Worm (Caenorhabditis elegans) whole organism, midembryonic: ENCODE data around the gene fbxa-60.

Experiments used
- T22C8.4 ChIP-seq: fragments of 200-800 bp; sonication (Bioruptor generic); IDR thresholded peaks from 2 replicates; pipeline ENCODE4 v1.3.6; 2022; ENCODE audit warnings: missing genetic modification characterization, missing compliant biosample characterization
- cog-1 ChIP-seq: sonication (generic microtip); optimal IDR thresholded peaks from 2 replicates; lab custom pipeline; 2016; ENCODE audit warnings: missing genetic modification characterization, missing compliant biosample characterization
- flt-1 ChIP-seq: fragments of 200-800 bp; sonication (Bioruptor generic); IDR thresholded peaks from 2 replicates; pipeline ENCODE4 v1.3.6; 2022; ENCODE audit warnings: missing genetic modification characterization, missing compliant biosample characterization
- klf-2 ChIP-seq: fragments of 200-800 bp; sonication (Bioruptor generic); conservative IDR thresholded peaks from 2 replicates; pipeline ENCODE4 v1.3.6; 2022; ENCODE audit warnings: missing genetic modification reagents, missing genetic modification characterization, missing compliant biosample characterization
- med-1 ChIP-seq: sonication (generic microtip); optimal IDR thresholded peaks from 2 replicates; lab custom pipeline; 2017; ENCODE audit warnings: missing genetic modification characterization, mild to moderate bottlenecking, missing compliant biosample characterization, antibody characterized with exemption, missing genetic modification reagents; ENCODE audit not compliant: insufficient read depth
- ref-1 ChIP-seq: fragments of 200-800 bp; sonication (Bioruptor generic); conservative IDR thresholded peaks from 2 replicates; pipeline ENCODE4 v1.3.6; 2022; ENCODE audit warnings: missing genetic modification reagents, missing genetic modification characterization, missing compliant biosample characterization
- tab-1 ChIP-seq: fragments of 200-800 bp; sonication (Bioruptor generic); IDR thresholded peaks from 2 replicates; pipeline ENCODE4 v1.3.6; 2022; ENCODE audit warnings: missing genetic modification characterization, missing compliant biosample characterization
- ztf-23 ChIP-seq: fragments of 200-800 bp; sonication (Bioruptor generic); IDR thresholded peaks from 2 replicates; pipeline ENCODE4 v1.3.6; 2022; ENCODE audit warnings: missing genetic modification reagents, missing genetic modification characterization, missing compliant biosample characterization
- ztf-29 ChIP-seq: fragments of 200-800 bp; sonication (Bioruptor generic); IDR thresholded peaks from 2 replicates; pipeline ENCODE4 v1.3.6; 2022; ENCODE audit warnings: missing genetic modification reagents, missing genetic modification characterization, missing compliant biosample characterization

Gene fbxa-60

ce11 chrIII:936037-936507 is 10.0 kb downstream of the fbxa-60 start, which contains the start of gene fbxa-55:
Gene fbxa-55, minus strand, starts transcription at chrIII:936087.
- no peak for TF ChIP-seq flt-1

ce11 chrIII:931405-931804 is 14.7 kb downstream of the fbxa-60 start:
- TF ChIP-seq cog-1 (tag; lab: Kevin White, UChicago) = peak; percentile 33

ce11 chrIII:926216-926615 is 19.9 kb downstream of the fbxa-60 start, which contains the start of gene pef-1:
Gene pef-1, minus strand, starts transcription at chrIII:926316.
- TF ChIP-seq ztf-29 (GFP tag; lab: Robert Waterston, UW) = no peak
- TF ChIP-seq cog-1 (tag; lab: Kevin White, UChicago) = no peak
- no peak for TF ChIP-seq klf-2 (GFP tag; lab: Robert Waterston, UW)
- no peak for TF ChIP-seq ref-1
- no peak for TF ChIP-seq tab-1 (GFP tag; lab: Robert Waterston, UW)
- TF ChIP-seq flt-1 = no peak
- no peak for TF ChIP-seq ztf-23 (GFP tag; lab: Robert Waterston, UW)

DNA sequence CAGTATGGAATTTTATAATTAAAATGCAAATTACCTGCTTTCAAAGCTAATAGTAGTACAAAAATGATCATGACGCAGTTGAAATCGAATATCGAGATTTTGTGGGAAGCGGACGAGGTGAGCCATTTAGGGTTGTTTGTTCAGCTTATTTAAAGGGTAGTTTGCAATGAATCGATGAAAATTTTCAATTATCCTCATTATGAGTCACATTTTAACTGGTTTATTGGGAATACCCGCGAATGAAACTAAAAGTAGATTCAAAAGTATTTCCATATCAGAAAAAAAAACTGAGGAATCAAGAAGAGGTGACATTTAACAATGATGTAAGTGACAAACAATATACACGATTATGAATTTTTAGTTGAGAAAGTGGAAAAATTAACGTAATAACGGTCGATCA is 26.8 kb downstream of the fbxa-60 start, which contains the start of gene F23H11.7:
TSS of gene F23H11.7 (minus strand) at position 101 of the 400 bp plus-strand sequence.
- TF ChIP-seq ztf-23 (GFP tag; lab: Robert Waterston, UW) (no peak), ref-1 (no peak), T22C8.4 (no peak), ztf-29 (GFP tag; lab: Robert Waterston, UW) (no peak), med-1 (GFP tag; lab: Kevin White, UChicago) (no peak), flt-1 (no peak), tab-1 (GFP tag; lab: Robert Waterston, UW) (no peak), cog-1 (tag; lab: Kevin White, UChicago) (no peak), klf-2 (GFP tag; lab: Robert Waterston, UW) (no peak)

ce11 chrIII:916897-917296 is 29.2 kb downstream of the fbxa-60 start, which contains the start of gene idpp-13:
Gene idpp-13, minus strand, starts transcription at chrIII:916997.
- TF ChIP-seq med-1 (GFP tag; lab: Kevin White, UChicago) (no peak), T22C8.4 (no peak), ztf-23 (GFP tag; lab: Robert Waterston, UW) (no peak), tab-1 (GFP tag; lab: Robert Waterston, UW) (no peak), flt-1 (no peak), ztf-29 (GFP tag; lab: Robert Waterston, UW) (no peak), klf-2 (GFP tag; lab: Robert Waterston, UW) (no peak), cog-1 (tag; lab: Kevin White, UChicago) (no peak), ref-1 (no peak)

DNA sequence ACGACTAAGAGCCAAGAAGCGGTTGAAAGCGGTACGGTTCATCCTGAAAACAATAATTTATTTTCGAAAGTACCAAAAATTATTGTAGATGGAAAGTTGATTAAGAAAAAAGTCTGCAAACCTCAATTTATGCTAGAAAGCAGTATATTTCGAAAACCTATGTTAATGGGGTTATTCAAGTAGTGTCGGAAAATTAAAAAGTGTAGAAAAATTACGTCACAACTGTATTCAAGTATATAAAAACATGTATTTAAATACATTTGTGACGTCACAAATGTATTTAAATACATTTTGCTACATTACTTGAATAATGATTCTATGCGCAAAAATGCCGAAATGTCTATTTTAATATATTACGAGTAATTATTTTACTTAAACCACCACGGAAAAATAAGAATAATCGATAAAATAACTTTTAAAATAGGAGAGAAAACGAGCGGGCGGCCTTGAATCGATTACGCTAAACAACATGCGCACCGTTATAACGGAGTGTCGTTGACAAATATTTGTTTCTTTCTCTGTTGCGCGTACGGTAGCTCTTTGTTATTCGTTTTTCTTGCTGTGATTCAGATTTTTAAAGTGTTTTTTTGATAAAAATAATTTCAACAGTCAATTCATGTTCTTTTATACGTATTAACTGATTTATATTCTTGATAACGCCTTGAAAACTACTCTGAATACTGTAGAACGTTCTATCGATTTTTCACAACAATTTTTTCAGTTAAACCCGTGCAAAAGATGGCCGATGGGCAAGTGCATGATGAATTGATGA is 35.4 kb downstream of the fbxa-60 start, which contains the start of the genes F23H11.5 and bra-2:
TSS of gene F23H11.5 (minus strand) at position 51 of the 772 bp plus-strand sequence.
TSS of gene bra-2 (plus strand) at position 722 of the 772 bp plus-strand sequence.
- TF ChIP-seq T22C8.4 = no peak
- no peak for TF ChIP-seq tab-1 (GFP tag; lab: Robert Waterston, UW)
- TF ChIP-seq flt-1 = no peak
- TF ChIP-seq med-1 (GFP tag; lab: Kevin White, UChicago) = no peak
- no peak for TF ChIP-seq ref-1
- TF ChIP-seq ztf-23 (GFP tag; lab: Robert Waterston, UW) = no peak
- TF ChIP-seq cog-1 (tag; lab: Kevin White, UChicago) = no peak
- no peak for TF ChIP-seq klf-2 (GFP tag; lab: Robert Waterston, UW)
- TF ChIP-seq ztf-29 (GFP tag; lab: Robert Waterston, UW) = no peak

DNA sequence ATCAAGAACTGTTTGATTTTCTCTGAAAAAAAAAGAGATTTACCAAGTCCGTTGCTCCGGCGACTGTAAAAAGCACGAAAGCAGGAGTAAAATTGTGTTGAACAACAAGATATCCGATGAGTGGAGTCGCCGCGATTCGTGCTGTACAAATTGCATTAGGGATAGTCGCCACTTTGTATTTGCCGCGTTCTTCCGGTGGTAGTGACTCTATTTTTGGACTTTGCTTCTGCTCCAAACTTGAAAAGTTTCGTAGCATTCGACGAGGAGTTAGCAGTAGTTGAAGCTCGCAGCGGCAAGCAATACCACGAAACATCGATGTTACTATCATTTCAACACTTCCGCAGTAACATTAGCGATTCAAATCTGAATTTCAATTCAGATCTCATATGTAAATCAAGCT is 36.6 kb downstream of the fbxa-60 start, which contains the start of gene crls-1:
TSS of gene crls-1 (minus strand) at position 363 of the 400 bp plus-strand sequence.
- TF ChIP-seq cog-1 (tag; lab: Kevin White, UChicago) = no peak
- TF ChIP-seq ztf-23 (GFP tag; lab: Robert Waterston, UW) = no peak
- no peak for TF ChIP-seq T22C8.4
- no peak for TF ChIP-seq flt-1
- no peak for TF ChIP-seq med-1 (GFP tag; lab: Kevin White, UChicago)
- TF ChIP-seq ref-1 = no peak
- no peak for TF ChIP-seq tab-1 (GFP tag; lab: Robert Waterston, UW)
- no peak for TF ChIP-seq ztf-29 (GFP tag; lab: Robert Waterston, UW)
- no peak for TF ChIP-seq klf-2 (GFP tag; lab: Robert Waterston, UW)

ce11 chrIII:907990-908389 is 38.1 kb downstream of the fbxa-60 start:
- no peak for TF ChIP-seq ztf-23 (GFP tag; lab: Robert Waterston, UW)

- no peak for TF ChIP-seq klf-2 (GFP tag; lab: Robert Waterston, UW)
These were observed 38.8 kb downstream of the fbxa-60 start, which contains the start of gene F23H11.4 for ce11 chrIII:907311-907710. Gene F23H11.4, minus strand, starts transcription at chrIII:907539.

ce11 chrIII:901600-902250 is 44.4 kb downstream of the fbxa-60 start:
- TF ChIP-seq med-1 (GFP tag; lab: Kevin White, UChicago) (no peak), ztf-23 (GFP tag; lab: Robert Waterston, UW) (no peak)
